ENCODE assay signal across 1 fruit fly cellular context in genomic region chr3R:31247281-31247995, dm6.
TF ChIP-seq lines count a peak whose summit lies in the region.

No protein-coding gene starts in this region.

TF ChIP-seq in whole organism, embryonic, 481 proteins besides CTCF, POLR2A, EP300 and RAD21 (continued from another document and continues in another):
- TF ChIP-seq Med (GFP tag; lab: Kevin White, UChicago) (peak; percentile 95), gfzf (GFP tag; optimal IDR thresholded peaks at IDR 0.05; lab: Kevin White, UChicago) (no peak), ems (GFP tag; optimal IDR thresholded peaks at IDR 0.05; lab: Kevin White, UChicago) (peak; percentile 45), otp (GFP tag; IDR thresholded peaks at IDR 0.05; lab: Robert Waterston, UW) (peak; percentile 63; the same call in 2 of the 3 replicates), CG5180 (GFP tag; optimal IDR thresholded peaks at IDR 0.05; lab: Kevin White, UChicago) (peak; percentile 64), HmgD (GFP tag; optimal IDR thresholded peaks at IDR 0.05; lab: Kevin White, UChicago) (no peak), chinmo (GFP tag; IDR thresholded peaks at IDR 0.05; lab: Robert Waterston, UW; ENCODE audit: partially characterized antibody) (no peak), CG8290 (GFP tag; optimal IDR thresholded peaks at IDR 0.05; lab: Kevin White, UChicago) (no peak), CG8290 (tag; optimal IDR thresholded peaks at IDR 0.05; lab: Kevin White, UChicago) (peak in 1 of 2 experiments; percentile 63), ham (GFP tag; IDR thresholded peaks at IDR 0.05; lab: Robert Waterston, UW) (no peak), tin (GFP tag; optimal IDR thresholded peaks at IDR 0.05; lab: Kevin White, UChicago) (peak; percentile 75), Fer2 (tag; optimal IDR thresholded peaks at IDR 0.05; lab: Kevin White, UChicago) (no peak), dmrt11E (tag; optimal IDR thresholded peaks at IDR 0.05; lab: Kevin White, UChicago) (no peak), Ets65A (GFP tag; lab: Kevin White, UChicago) (peak; percentile 92), H15 (GFP tag; IDR thresholded peaks at IDR 0.05; lab: Robert Waterston, UW) (peak; percentile 77), CG4730 (GFP tag; IDR thresholded peaks at IDR 0.05; lab: Robert Waterston, UW) (peak; percentile 62), onecut (GFP tag; IDR thresholded peaks at IDR 0.05; lab: Robert Waterston, UW) (peak; percentile 71), prd (optimal IDR thresholded peaks at IDR 0.05; lab: Kevin White, UChicago) (no peak), prd (GFP tag; IDR thresholded peaks at IDR 0.05; lab: Robert Waterston, UW) (peak; percentile 79), CG16815 (GFP tag; optimal IDR thresholded peaks at IDR 0.05; lab: Kevin White, UChicago) (no peak), Antp (GFP tag; optimal IDR thresholded peaks at IDR 0.05; lab: Kevin White, UChicago) (peak; percentile 56), MBD-R2 (GFP tag; IDR thresholded peaks at IDR 0.05; lab: Robert Waterston, UW) (no peak), CG18619 (GFP tag; optimal IDR thresholded peaks at IDR 0.05; lab: Kevin White, UChicago) (peak; percentile 2), cg (GFP tag; optimal IDR thresholded peaks at IDR 0.05; lab: Kevin White, UChicago) (no peak), Mrtf (GFP tag; IDR thresholded peaks at IDR 0.05; lab: Robert Waterston, UW) (peak; percentile 83), TFAM (GFP tag; optimal IDR thresholded peaks at IDR 0.05; lab: Kevin White, UChicago) (no peak), HLH3B (GFP tag; IDR thresholded peaks at IDR 0.05; lab: Robert Waterston, UW) (peak; percentile 88), Mad (GFP tag; optimal IDR thresholded peaks at IDR 0.05; lab: Kevin White, UChicago) (peak; percentile 11), CG18476 (GFP tag; optimal IDR thresholded peaks at IDR 0.05; lab: Kevin White, UChicago) (peak; percentile 55), Eip74EF (GFP tag; optimal IDR thresholded peaks at IDR 0.05; lab: Kevin White, UChicago) (peak in 1 of 2 experiments; percentile 80), CG2129 (GFP tag; IDR thresholded peaks at IDR 0.05; lab: Robert Waterston, UW; ENCODE audit: partially characterized antibody) (no peak), CG3065 (GFP tag; optimal IDR thresholded peaks at IDR 0.05; lab: Kevin White, UChicago) (no peak), jumu (GFP tag; optimal IDR thresholded peaks at IDR 0.05; lab: Kevin White, UChicago) (peak; percentile 54), CG14710 (tag; optimal IDR thresholded peaks at IDR 0.05; lab: Kevin White, UChicago) (peak; percentile 74), lov (optimal IDR thresholded peaks at IDR 0.05; lab: Kevin White, UChicago) (no peak), lov (GFP tag; IDR thresholded peaks at IDR 0.05; lab: Robert Waterston, UW) (peak; percentile 80; the same call in 2 of the 3 replicates), kay (GFP tag; optimal IDR thresholded peaks at IDR 0.05; lab: Kevin White, UChicago) (peak; percentile 34), pho (GFP tag; optimal IDR thresholded peaks at IDR 0.05; lab: Kevin White, UChicago) (no peak), jing (GFP tag; optimal IDR thresholded peaks at IDR 0.05; lab: Kevin White, UChicago) (peak; percentile 45), ftz-f1 (GFP tag; optimal IDR thresholded peaks at IDR 0.05; lab: Kevin White, UChicago) (no peak), Xbp1 (GFP tag; optimal IDR thresholded peaks at IDR 0.05; lab: Kevin White, UChicago) (peak; percentile 74), Drgx (GFP tag; IDR thresholded peaks at IDR 0.05; lab: Robert Waterston, UW) (peak; percentile 57), Optix (GFP tag; IDR thresholded peaks at IDR 0.05; lab: Robert Waterston, UW) (peak; percentile 58; the same call in 1 of the 3 replicates), tap (tag; optimal IDR thresholded peaks at IDR 0.05; lab: Kevin White, UChicago) (peak; percentile 84), Stat92E (GFP tag; optimal IDR thresholded peaks at IDR 0.05; lab: Kevin White, UChicago) (no peak), al (GFP tag; IDR thresholded peaks at IDR 0.05; lab: Robert Waterston, UW) (0 out of 2 replicates have a peak, but pooled peaks have one; percentile 21), btn (GFP tag; optimal IDR thresholded peaks at IDR 0.05; lab: Kevin White, UChicago) (peak; percentile 66), Bgb (GFP tag; IDR thresholded peaks at IDR 0.05; lab: Robert Waterston, UW; ENCODE audit: partially characterized antibody) (no peak), stc (GFP tag; IDR thresholded peaks at IDR 0.05; lab: Robert Waterston, UW) (peak; percentile 82), mirr (GFP tag; optimal IDR thresholded peaks at IDR 0.05; lab: Kevin White, UChicago) (no peak), CkIIα-i1 (GFP tag; IDR thresholded peaks at IDR 0.05; lab: Robert Waterston, UW) (no peak), fd96Cb (tag; optimal IDR thresholded peaks at IDR 0.05; lab: Kevin White, UChicago) (peak; percentile 85), Awh (GFP tag; IDR thresholded peaks at IDR 0.05; lab: Robert Waterston, UW) (peak; percentile 97), lola (GFP tag; optimal IDR thresholded peaks at IDR 0.05; lab: Kevin White, UChicago) (peak in 1 of 3 experiments; percentile 60), CG9437 (GFP tag; optimal IDR thresholded peaks at IDR 0.05; lab: Kevin White, UChicago) (peak; percentile 64), zf30C (GFP tag; optimal IDR thresholded peaks at IDR 0.05; lab: Kevin White, UChicago) (peak; percentile 11), HLHmδ (GFP tag; optimal IDR thresholded peaks at IDR 0.05; lab: Kevin White, UChicago) (no peak), CG2116 (GFP tag; optimal IDR thresholded peaks at IDR 0.05; lab: Kevin White, UChicago) (no peak), fu2 (GFP tag; optimal IDR thresholded peaks at IDR 0.05; lab: Kevin White, UChicago) (peak; percentile 22), Kr (GFP tag; optimal IDR thresholded peaks at IDR 0.05; lab: Kevin White, UChicago) (no peak), CG32772 (GFP tag; IDR thresholded peaks at IDR 0.05; lab: Robert Waterston, UW) (peak; percentile 75), Bdp1 (GFP tag; optimal IDR thresholded peaks at IDR 0.05; lab: Kevin White, UChicago) (no peak), CG14441 (GFP tag; IDR thresholded peaks at IDR 0.05; lab: Robert Waterston, UW) (peak; percentile 86), CG15479 (GFP tag; optimal IDR thresholded peaks at IDR 0.05; lab: Kevin White, UChicago) (no peak), NFAT (GFP tag; IDR thresholded peaks at IDR 0.05; lab: Robert Waterston, UW) (peak; percentile 29; the same call in 1 of the 2 replicates), eve (GFP tag; optimal IDR thresholded peaks at IDR 0.05; lab: Kevin White, UChicago) (peak in 1 of 2 experiments; percentile 92), cato (GFP tag; optimal IDR thresholded peaks at IDR 0.05; lab: Kevin White, UChicago; ENCODE audit: borderline replicate concordance) (peak; percentile 48), ato (GFP tag; IDR thresholded peaks at IDR 0.05; lab: Robert Waterston, UW; ENCODE audit: partially characterized antibody) (no peak), CG2875 (GFP tag; optimal IDR thresholded peaks at IDR 0.05; lab: Kevin White, UChicago) (peak; percentile 55), CG2712 (tag; optimal IDR thresholded peaks at IDR 0.05; lab: Kevin White, UChicago) (peak; percentile 84), Blimp-1 (GFP tag; optimal IDR thresholded peaks at IDR 0.05; lab: Kevin White, UChicago) (peak; percentile 87), ERR (GFP tag; optimal IDR thresholded peaks at IDR 0.05; lab: Kevin White, UChicago) (peak; percentile 4), stwl (tag; optimal IDR thresholded peaks at IDR 0.05; lab: Kevin White, UChicago) (no peak), Scr (GFP tag; IDR thresholded peaks at IDR 0.05; lab: Robert Waterston, UW; ENCODE audit: partially characterized antibody) (no peak), Lpt (GFP tag; optimal IDR thresholded peaks at IDR 0.05; lab: Kevin White, UChicago) (no peak), CG10979 (tag; optimal IDR thresholded peaks at IDR 0.05; lab: Kevin White, UChicago) (peak; percentile 86), CG12104 (GFP tag; optimal IDR thresholded peaks at IDR 0.05; lab: Kevin White, UChicago) (peak; percentile 24), sug (tag; optimal IDR thresholded peaks at IDR 0.05; lab: Kevin White, UChicago) (peak; percentile 54), wdn (GFP tag; IDR thresholded peaks at IDR 0.05; lab: Robert Waterston, UW) (no peak), fd64A (GFP tag; optimal IDR thresholded peaks at IDR 0.05; lab: Kevin White, UChicago) (peak; percentile 46), PHDP (tag; optimal IDR thresholded peaks at IDR 0.05; lab: Kevin White, UChicago) (peak; percentile 67), CG6689 (GFP tag; IDR thresholded peaks at IDR 0.05; lab: Robert Waterston, UW) (peak; percentile 81), CG7786 (GFP tag; optimal IDR thresholded peaks at IDR 0.05; lab: Kevin White, UChicago) (peak; percentile 42), Rx (GFP tag; IDR thresholded peaks at IDR 0.05; lab: Robert Waterston, UW) (peak; percentile 81), Aef1 (GFP tag; IDR thresholded peaks at IDR 0.05; lab: Robert Waterston, UW) (peak; percentile 76), dati (GFP tag; IDR thresholded peaks at IDR 0.05; lab: Robert Waterston, UW) (0 out of 2 replicates have a peak, but pooled peaks have one; percentile 23), hth (optimal IDR thresholded peaks at IDR 0.05; lab: Kevin White, UChicago) (no peak), CG10274 (GFP tag; optimal IDR thresholded peaks at IDR 0.05; lab: Kevin White, UChicago) (peak; percentile 41), zfh1 (GFP tag; IDR thresholded peaks at IDR 0.05; lab: Robert Waterston, UW) (peak; percentile 76), HLH54F (GFP tag; optimal IDR thresholded peaks at IDR 0.05; lab: Kevin White, UChicago) (no peak), seq (GFP tag; IDR thresholded peaks at IDR 0.05; lab: Robert Waterston, UW) (peak; percentile 69), dimm (GFP tag; IDR thresholded peaks at IDR 0.05; lab: Robert Waterston, UW) (peak; percentile 58), luna (GFP tag; optimal IDR thresholded peaks at IDR 0.05; lab: Kevin White, UChicago) (no peak), CG4617 (GFP tag; optimal IDR thresholded peaks at IDR 0.05; lab: Kevin White, UChicago; ENCODE audit: borderline replicate concordance) (no peak), trh (GFP tag; optimal IDR thresholded peaks at IDR 0.05; lab: Kevin White, UChicago) (no peak), sens-2 (GFP tag; IDR thresholded peaks at IDR 0.05; lab: Robert Waterston, UW) (peak; percentile 66), CG3995 (GFP tag; optimal IDR thresholded peaks at IDR 0.05; lab: Kevin White, UChicago) (no peak), CG15696 (tag; optimal IDR thresholded peaks at IDR 0.05; lab: Kevin White, UChicago) (no peak), Dip2 (GFP tag; IDR thresholded peaks at IDR 0.05; lab: Robert Waterston, UW) (no peak), CG17612 (GFP tag; IDR thresholded peaks at IDR 0.05; lab: Robert Waterston, UW) (no peak), abd-A (tag; optimal IDR thresholded peaks at IDR 0.05; lab: Kevin White, UChicago) (peak; percentile 79), Nf-YA (GFP tag; IDR thresholded peaks at IDR 0.05; lab: Robert Waterston, UW) (peak; percentile 60; the same call in 1 of the 2 replicates), CG14014 (GFP tag; IDR thresholded peaks at IDR 0.05; lab: Robert Waterston, UW) (peak; percentile 78; the same call in 1 of the 2 replicates), CG15011 (GFP tag; optimal IDR thresholded peaks at IDR 0.05; lab: Kevin White, UChicago) (no peak), CG12942 (GFP tag; optimal IDR thresholded peaks at IDR 0.05; lab: Kevin White, UChicago) (peak; percentile 49), CG10267 (tag; optimal IDR thresholded peaks at IDR 0.05; lab: Kevin White, UChicago) (peak; percentile 67), CG1647 (GFP tag; optimal IDR thresholded peaks at IDR 0.05; lab: Kevin White, UChicago) (peak; percentile 46), NC2β (GFP tag; optimal IDR thresholded peaks at IDR 0.05; lab: Kevin White, UChicago) (peak; percentile 27), trem (tag; optimal IDR thresholded peaks at IDR 0.05; lab: Kevin White, UChicago) (peak; percentile 64), Doc2 (GFP tag; IDR thresholded peaks at IDR 0.05; lab: Robert Waterston, UW) (no peak), CG2889 (GFP tag; IDR thresholded peaks at IDR 0.05; lab: Robert Waterston, UW) (peak; percentile 47; the same call in 1 of the 3 replicates), hkb (optimal IDR thresholded peaks at IDR 0.05; lab: Kevin White, UChicago) (no peak), hkb (GFP tag; IDR thresholded peaks at IDR 0.05; lab: Robert Waterston, UW) (peak; percentile 88), CHES-1-like (GFP tag; optimal IDR thresholded peaks at IDR 0.05; lab: Kevin White, UChicago) (no peak), CG1832 (GFP tag; optimal IDR thresholded peaks at IDR 0.05; lab: Kevin White, UChicago) (no peak), gsb-n (tag; optimal IDR thresholded peaks at IDR 0.05; lab: Kevin White, UChicago) (peak; percentile 49), HLH4C (GFP tag; IDR thresholded peaks at IDR 0.05; lab: Robert Waterston, UW; ENCODE audit: partially characterized antibody) (no peak), CG1529 (GFP tag; optimal IDR thresholded peaks at IDR 0.05; lab: Kevin White, UChicago) (peak; percentile 65), CG11504 (tag; optimal IDR thresholded peaks at IDR 0.05; lab: Kevin White, UChicago) (peak; percentile 89), toy (GFP tag; IDR thresholded peaks at IDR 0.05; lab: Robert Waterston, UW) (no peak), chif (GFP tag; optimal IDR thresholded peaks at IDR 0.05; lab: Kevin White, UChicago) (peak; percentile 61 to 69), CG4360 (GFP tag; IDR thresholded peaks at IDR 0.05; lab: Robert Waterston, UW) (0 out of 2 replicates have a peak, but pooled peaks have one; percentile 19), hbn (GFP tag; IDR thresholded peaks at IDR 0.05; lab: Robert Waterston, UW; ENCODE audit: partially characterized antibody) (no peak), ab (GFP tag; optimal IDR thresholded peaks at IDR 0.05; lab: Kevin White, UChicago) (peak; percentile 1), CG42726 (GFP tag; IDR thresholded peaks at IDR 0.05; lab: Robert Waterston, UW; ENCODE audit: partially characterized antibody) (no peak), sc (optimal IDR thresholded peaks at IDR 0.05; lab: Kevin White, UChicago) (no peak), sc (GFP tag; optimal IDR thresholded peaks at IDR 0.05; lab: Kevin White, UChicago) (peak; percentile 47), gcm2 (GFP tag; optimal IDR thresholded peaks at IDR 0.05; lab: Kevin White, UChicago) (no peak), CG17829 (tag; optimal IDR thresholded peaks at IDR 0.05; lab: Kevin White, UChicago) (peak; percentile 73), tna (GFP tag; IDR thresholded peaks at IDR 0.05; lab: Robert Waterston, UW; ENCODE audit: partially characterized antibody) (no peak), ara (GFP tag; IDR thresholded peaks at IDR 0.05; lab: Robert Waterston, UW) (peak; percentile 78), bigmax (GFP tag; optimal IDR thresholded peaks at IDR 0.05; lab: Kevin White, UChicago) (no peak)
